Worm (Caenorhabditis elegans) whole organism, L1 larva: ENCODE measurements around the gene EGAP1.5.

Source experiments
- C16A3.4 ChIP-seq: fragments of 150-350 bp; optimal IDR thresholded peaks from 2 replicates; lab custom pipeline; 2014; ENCODE audit warnings: missing biosample characterization, missing genetic modification characterization
- C34B4.2 ChIP-seq: sonication (generic microtip); optimal IDR thresholded peaks from 2 replicates; lab custom pipeline; 2017; ENCODE audit warnings: mild to moderate bottlenecking, missing genetic modification characterization, missing compliant biosample characterization
- F16B12.6 ChIP-seq: fragments of 150-350 bp; optimal IDR thresholded peaks from 2 replicates; lab custom pipeline; 2014; ENCODE audit warnings: missing biosample characterization, missing genetic modification characterization
- Y116A8C.19 ChIP-seq: sonication (generic microtip); optimal IDR thresholded peaks from 2 replicates; lab custom pipeline; 2016; ENCODE audit warnings: missing compliant biosample characterization, missing genetic modification characterization, borderline replicate concordance
- aha-1 ChIP-seq: fragments of 150-350 bp; optimal IDR thresholded peaks from 2 replicates; lab custom pipeline; 2014; ENCODE audit warnings: missing biosample characterization, missing genetic modification characterization
- alr-1 ChIP-seq: fragments of 200-800 bp; sonication (Bioruptor generic); optimal IDR thresholded peaks from 2 replicates; lab custom pipeline; 2018; ENCODE audit warnings: borderline replicate concordance, mild to moderate bottlenecking, missing genetic modification characterization, missing compliant biosample characterization
- aly-2 ChIP-seq: fragments of 150-350 bp; optimal IDR thresholded peaks from 2 replicates; lab custom pipeline; 2014; ENCODE audit warnings: missing biosample characterization, missing genetic modification characterization
- ama-1 ChIP-seq: fragments of 150-350 bp; optimal IDR thresholded peaks from 2 replicates; lab custom pipeline; 2014
- ceh-82 ChIP-seq, 3 experiments: fragments of 150-350 bp in 1 of 3; sonication (generic microtip) in 2 of 3; optimal IDR thresholded peaks; 2 replicates each; lab custom pipeline; 2014 to 2017; ENCODE audit warnings: missing biosample characterization in 3 of 3, missing genetic modification characterization in 3 of 3
- ceh-88 ChIP-seq: fragments of 200-800 bp; sonication (Bioruptor generic); IDR thresholded peaks from 2 replicates; pipeline ENCODE4 v1.3.6; 2022; ENCODE audit warnings: missing genetic modification characterization, missing compliant biosample characterization
- dpl-1 ChIP-seq, 3 experiments: fragments of 150-350 bp in 2 of 3; sonication (generic microtip) in 1 of 3; optimal IDR thresholded peaks; 2 replicates each; lab custom pipeline; 2014 to 2017; ENCODE audit warnings: missing biosample characterization in 3 of 3, missing genetic modification characterization in 3 of 3, missing genetic modification reagents in 3 of 3
- dsc-1 ChIP-seq: sonication (generic microtip); optimal IDR thresholded peaks from 2 replicates; lab custom pipeline; 2016; ENCODE audit warnings: mild to moderate bottlenecking, missing genetic modification characterization, missing compliant biosample characterization
- efl-3 ChIP-seq: fragments of 200-800 bp; sonication (Bioruptor generic); optimal IDR thresholded peaks from 2 replicates; lab custom pipeline; 2018; ENCODE audit warnings: mild to moderate bottlenecking, missing genetic modification characterization, missing compliant biosample characterization
- egl-27 ChIP-seq, 2 experiments: fragments of 150-350 bp in 1 of 2; sonication (generic microtip); optimal IDR thresholded peaks; 3 replicates each; lab custom pipeline; 2017 to 2018; ENCODE audit warnings: missing biosample characterization in 2 of 2, missing genetic modification characterization in 2 of 2, missing genetic modification reagents in 2 of 2
- elt-2 ChIP-seq: sonication (generic microtip); optimal IDR thresholded peaks from 2 replicates; lab custom pipeline; 2016; ENCODE audit warnings: missing genetic modification characterization, mild to moderate bottlenecking, inconsistent platforms, missing compliant biosample characterization, missing genetic modification reagents
- elt-3 ChIP-seq, 6 experiments: fragments of 150-350 bp in 1 of 6; sonication (generic microtip); optimal IDR thresholded peaks; 2 replicates each; lab custom pipeline; 2017 to 2018; ENCODE audit warnings: missing biosample characterization in 6 of 6, missing genetic modification characterization in 6 of 6, inconsistent platforms in 1 of 6
- fkh-10 ChIP-seq: sonication (generic microtip); optimal IDR thresholded peaks from 2 replicates; lab custom pipeline; 2017; ENCODE audit warnings: missing biosample characterization, missing genetic modification reagents, missing genetic modification characterization
- fkh-8 ChIP-seq: sonication (generic microtip); optimal IDR thresholded peaks from 2 replicates; lab custom pipeline; 2016; ENCODE audit warnings: mild to moderate bottlenecking, missing genetic modification characterization, missing compliant biosample characterization
- fos-1 ChIP-seq: fragments of 150-350 bp; optimal IDR thresholded peaks from 2 replicates; lab custom pipeline; 2014; ENCODE audit warnings: missing biosample characterization, missing genetic modification characterization
- hlh-4 ChIP-seq: sonication (generic microtip); optimal IDR thresholded peaks from 2 replicates; lab custom pipeline; 2016; ENCODE audit warnings: mild to moderate bottlenecking, missing genetic modification characterization, missing compliant biosample characterization
- hpl-2 ChIP-seq: fragments of 150-350 bp; optimal IDR thresholded peaks from 2 replicates; lab custom pipeline; 2014; ENCODE audit warnings: missing biosample characterization, missing genetic modification reagents, missing genetic modification characterization
- isw-1 ChIP-seq: fragments of 200-800 bp; sonication (Bioruptor generic); IDR thresholded peaks from 2 replicates; pipeline ENCODE4 v1.3.6; 2022; ENCODE audit warnings: missing genetic modification characterization, missing compliant biosample characterization
- jun-1 ChIP-seq: fragments of 150-350 bp; optimal IDR thresholded peaks from 2 replicates; lab custom pipeline; 2014; ENCODE audit warnings: missing biosample characterization, missing genetic modification reagents, missing genetic modification characterization
- lin-35 ChIP-seq, 2 experiments: fragments of 150-350 bp; optimal IDR thresholded peaks; 2 replicates each; lab custom pipeline; 2014; ENCODE audit warnings: missing biosample characterization in 2 of 2, missing genetic modification characterization in 2 of 2, missing genetic modification reagents in 2 of 2
- lin-39 ChIP-seq: fragments of 150-350 bp; optimal IDR thresholded peaks from 2 replicates; lab custom pipeline; 2014; ENCODE audit warnings: missing biosample characterization, missing genetic modification reagents, missing genetic modification characterization
- lir-3 ChIP-seq: sonication (generic microtip); optimal IDR thresholded peaks from 2 replicates; lab custom pipeline; 2016; ENCODE audit warnings: mild to moderate bottlenecking, missing genetic modification characterization, moderate library complexity, missing compliant biosample characterization; ENCODE audit not compliant: poor library complexity
- mab-9 ChIP-seq: fragments of 200-800 bp; sonication (Bioruptor generic); IDR thresholded peaks from 2 replicates; pipeline ENCODE4 v1.3.6; 2022; ENCODE audit warnings: missing genetic modification reagents, missing genetic modification characterization, missing compliant biosample characterization
- mdl-1 ChIP-seq, 2 experiments: fragments of 150-350 bp; optimal IDR thresholded peaks; 2 replicates each; lab custom pipeline; 2014 to 2017; ENCODE audit warnings: missing biosample characterization in 2 of 2, missing genetic modification characterization in 2 of 2, inconsistent platforms in 1 of 2
- mef-2 ChIP-seq: fragments of 150-350 bp; optimal IDR thresholded peaks from 2 replicates; lab custom pipeline; 2014; ENCODE audit warnings: missing biosample characterization, missing genetic modification characterization
- mep-1 ChIP-seq: fragments of 150-350 bp; optimal IDR thresholded peaks from 2 replicates; lab custom pipeline; 2014; ENCODE audit warnings: missing biosample characterization, missing genetic modification characterization
- nhr-11 ChIP-seq: fragments of 150-350 bp; optimal IDR thresholded peaks from 2 replicates; lab custom pipeline; 2014; ENCODE audit warnings: missing biosample characterization, missing genetic modification characterization
- nhr-12 ChIP-seq: sonication (generic microtip); optimal IDR thresholded peaks from 2 replicates; lab custom pipeline; 2017; ENCODE audit warnings: missing biosample characterization, missing genetic modification characterization
- nhr-19 ChIP-seq: fragments of 200-800 bp; sonication (Bioruptor generic); conservative IDR thresholded peaks from 2 replicates; pipeline ENCODE4 v1.3.6; 2022; ENCODE audit warnings: missing genetic modification characterization, missing compliant biosample characterization
- nhr-20 ChIP-seq: sonication (generic microtip); optimal IDR thresholded peaks from 2 replicates; lab custom pipeline; 2016; ENCODE audit warnings: mild to moderate bottlenecking, missing genetic modification characterization, missing compliant biosample characterization
- nhr-237 ChIP-seq: fragments of 150-350 bp; optimal IDR thresholded peaks from 2 replicates; lab custom pipeline; 2014; ENCODE audit warnings: missing biosample characterization, missing genetic modification characterization
- nhr-28 ChIP-seq: fragments of 150-350 bp; optimal IDR thresholded peaks from 2 replicates; lab custom pipeline; 2014; ENCODE audit warnings: missing biosample characterization, missing genetic modification characterization
- nhr-71 ChIP-seq: sonication (generic microtip); optimal IDR thresholded peaks from 2 replicates; lab custom pipeline; 2016; ENCODE audit warnings: mild to moderate bottlenecking, missing genetic modification characterization, moderate library complexity, missing compliant biosample characterization
- nhr-77 ChIP-seq: fragments of 150-350 bp; optimal IDR thresholded peaks from 2 replicates; lab custom pipeline; 2014; ENCODE audit warnings: missing biosample characterization, missing genetic modification characterization
- nhr-84 ChIP-seq: sonication (generic microtip); optimal IDR thresholded peaks from 2 replicates; lab custom pipeline; 2017; ENCODE audit warnings: missing biosample characterization, missing genetic modification characterization
- nhr-85 ChIP-seq: sonication (generic microtip); peaks from one replicate; lab custom pipeline; 2016; ENCODE audit warnings: missing genetic modification characterization, inconsistent platforms, missing compliant biosample characterization
- pax-3 ChIP-seq: fragments of 200-800 bp; sonication (Bioruptor generic); optimal IDR thresholded peaks from 2 replicates; lab custom pipeline; 2018; ENCODE audit warnings: mild to moderate bottlenecking, missing genetic modification characterization, moderate library complexity, missing compliant biosample characterization
- pqm-1 ChIP-seq: sonication (generic microtip); optimal IDR thresholded peaks from 3 replicates; lab custom pipeline; 2017; ENCODE audit warnings: missing biosample characterization, missing genetic modification characterization
- rnt-1 ChIP-seq: sonication (generic microtip); optimal IDR thresholded peaks from 2 replicates; lab custom pipeline; 2016; ENCODE audit warnings: mild to moderate bottlenecking, missing genetic modification characterization, moderate library complexity, missing compliant biosample characterization
- sox-4 ChIP-seq: sonication (generic microtip); optimal IDR thresholded peaks from 2 replicates; lab custom pipeline; 2016; ENCODE audit warnings: missing genetic modification characterization, missing compliant biosample characterization
- sptf-1 ChIP-seq: fragments of 150-350 bp; optimal IDR thresholded peaks from 2 replicates; lab custom pipeline; 2014; ENCODE audit warnings: missing biosample characterization, missing genetic modification characterization
- tbx-2 ChIP-seq: sonication (generic microtip); optimal IDR thresholded peaks from 2 replicates; lab custom pipeline; 2016; ENCODE audit warnings: missing genetic modification characterization, missing compliant biosample characterization
- tlp-1 ChIP-seq: fragments of 150-350 bp; optimal IDR thresholded peaks from 2 replicates; lab custom pipeline; 2014; ENCODE audit warnings: missing biosample characterization, missing genetic modification characterization
- unc-130 ChIP-seq: fragments of 150-350 bp; optimal IDR thresholded peaks from 2 replicates; lab custom pipeline; 2017; ENCODE audit warnings: missing biosample characterization, missing genetic modification characterization, inconsistent platforms
- unc-30 ChIP-seq: sonication (generic microtip); optimal IDR thresholded peaks from 2 replicates; lab custom pipeline; 2017; ENCODE audit warnings: missing biosample characterization, missing genetic modification characterization
- unc-62 ChIP-seq: fragments of 150-350 bp; optimal IDR thresholded peaks from 2 replicates; lab custom pipeline; 2014; ENCODE audit warnings: missing biosample characterization, missing genetic modification reagents, missing genetic modification characterization
- zip-4 ChIP-seq: fragments of 200-800 bp; sonication (Bioruptor generic); optimal IDR thresholded peaks from 2 replicates; lab custom pipeline; 2018; ENCODE audit warnings: mild to moderate bottlenecking, missing genetic modification characterization, moderate library complexity, missing compliant biosample characterization

EGAP1.5 gene

ce11 chrIII:5925724-5926123 lies 5.8 kb upstream of the EGAP1.5 start, which contains the start of the genes dnc-2 and bcl-7 (continued):
- TF ChIP-seq aha-1 (tag; lab: Kevin White, UChicago) (no peak), C34B4.2 (no peak), hlh-4 (tag; lab: Kevin White, UChicago) (no peak), Y116A8C.19 (no peak), ama-1 (lab: Kevin White, UChicago) (no peak), aly-2 (tag; lab: Kevin White, UChicago) (no peak), dpl-1 (GFP tag; optimal IDR thresholded peaks at IDR 0.05; lab: Kevin White, UChicago) (peak; percentile 29 to 71 (median 53)), lir-3 (tag; lab: Kevin White, UChicago) (peak; percentile 11), tbx-2 (tag; lab: Kevin White, UChicago) (peak; percentile 38), F16B12.6 (tag; lab: Kevin White, UChicago) (peak; percentile 45), egl-27 (tag; optimal IDR thresholded peaks at IDR 0.05; lab: Kevin White, UChicago) (no peak), fkh-10 (no peak), isw-1 (GFP tag; lab: Robert Waterston, UW) (no peak; the same call in 1 of the 2 replicates), unc-30 (tag; lab: Kevin White, UChicago) (no peak), fos-1 (tag; lab: Kevin White, UChicago) (peak; percentile 31), nhr-84 (tag; lab: Kevin White, UChicago) (no peak), nhr-85 (tag; lab: Kevin White, UChicago) (no peak), hpl-2 (no peak), sox-4 (tag; lab: Kevin White, UChicago) (no peak), mep-1 (tag; lab: Kevin White, UChicago) (peak; percentile 59), rnt-1 (peak; percentile 66), unc-62 (GFP tag; lab: Kevin White, UChicago) (no peak), nhr-28 (tag; lab: Kevin White, UChicago) (no peak), lin-35 (GFP tag; optimal IDR thresholded peaks at IDR 0.05; lab: Kevin White, UChicago) (peak; percentile 73 to 75), nhr-71 (tag; lab: Kevin White, UChicago) (peak; percentile 69), jun-1 (tag; lab: Kevin White, UChicago) (peak; percentile 16), pax-3 (tag; lab: Kevin White, UChicago) (no peak), elt-2 (tag; lab: Kevin White, UChicago) (peak; percentile 16), unc-130 (tag; lab: Kevin White, UChicago) (no peak), alr-1 (tag; lab: Kevin White, UChicago) (no peak), sptf-1 (tag; lab: Kevin White, UChicago) (no peak), tlp-1 (tag; lab: Kevin White, UChicago) (no peak), efl-3 (no peak), nhr-19 (GFP tag; lab: Robert Waterston, UW) (peak; percentile 51), mef-2 (tag; lab: Kevin White, UChicago) (no peak), C16A3.4 (tag; lab: Kevin White, UChicago) (peak; percentile 29), nhr-237 (no peak), fkh-8 (no peak)

- TF ChIP-seq F16B12.6 (tag; lab: Kevin White, UChicago), result no peak
- TF ChIP-seq mab-9 (GFP tag; lab: Robert Waterston, UW), result no peak
- no peak for TF ChIP-seq pax-3 (tag; lab: Kevin White, UChicago)
- no peak for TF ChIP-seq elt-3 (tag; optimal IDR thresholded peaks at IDR 0.05; lab: Kevin White, UChicago)
- no peak for TF ChIP-seq tbx-2 (tag; lab: Kevin White, UChicago)
- TF ChIP-seq mef-2 (tag; lab: Kevin White, UChicago), result peak; percentile 4
- no peak for TF ChIP-seq aha-1 (tag; lab: Kevin White, UChicago)
- peak; percentile 62 for TF ChIP-seq nhr-71 (tag; lab: Kevin White, UChicago)
- no peak for TF ChIP-seq nhr-77
- TF ChIP-seq fkh-8, result no peak
- peak; percentile 49 for TF ChIP-seq dsc-1 (tag; lab: Kevin White, UChicago)
- no peak for TF ChIP-seq zip-4 (GFP tag; lab: Kevin White, UChicago)
- TF ChIP-seq jun-1 (tag; lab: Kevin White, UChicago), result no peak
- no peak for TF ChIP-seq fos-1 (tag; lab: Kevin White, UChicago)
- TF ChIP-seq egl-27 (tag; optimal IDR thresholded peaks at IDR 0.05; lab: Kevin White, UChicago), result no peak
- no peak for TF ChIP-seq ceh-88
- TF ChIP-seq lin-39, result no peak
- TF ChIP-seq ceh-82 (tag; optimal IDR thresholded peaks at IDR 0.05; lab: Kevin White, UChicago), result no peak
- TF ChIP-seq nhr-28 (tag; lab: Kevin White, UChicago), result no peak
- no peak for TF ChIP-seq efl-3
- no peak for TF ChIP-seq nhr-11
- no peak for TF ChIP-seq isw-1 (GFP tag; lab: Robert Waterston, UW)
- TF ChIP-seq pqm-1 (tag; lab: Kevin White, UChicago), result no peak
- TF ChIP-seq nhr-85 (tag; lab: Kevin White, UChicago), result peak; percentile 26
- no peak for TF ChIP-seq ama-1 (lab: Kevin White, UChicago)
- no peak for TF ChIP-seq mdl-1 (tag; optimal IDR thresholded peaks at IDR 0.05; lab: Kevin White, UChicago)
- peak; percentile 50 for TF ChIP-seq rnt-1
- no peak for TF ChIP-seq fkh-10
- TF ChIP-seq nhr-20, result peak; percentile 49
- TF ChIP-seq nhr-12 (tag; lab: Kevin White, UChicago), result no peak
These were observed 862 bp upstream of the EGAP1.5 start for ce11 chrIII:5930659-5931058.
